Fruit fly (Drosophila melanogaster) whole organism, embryonic: ENCODE data around the gene CG45676.
A peak's percentile ranks its signal among the peaks of the same experiment; 100 is the strongest.

ENCODE experiments used
- Atf6 ChIP-seq: fragments of 200-800 bp; sonication (Bioruptor generic); IDR thresholded peaks from 2 replicates; pipeline ENCODE4 v1.3.6; 2022; ENCODE audit warnings: missing biosample characterization, missing genetic modification characterization
- Bgb ChIP-seq: fragments of 200-800 bp; sonication (Bioruptor generic); IDR thresholded peaks from 2 replicates; pipeline ENCODE4 v1.3.6; 2022; ENCODE audit warnings: missing biosample characterization, missing genetic modification characterization; ENCODE audit not compliant: partially characterized antibody
- BtbVII ChIP-seq: fragments of 200-800 bp; sonication (Bioruptor generic); optimal IDR thresholded peaks from 3 replicates; lab custom pipeline; 2017; ENCODE audit warnings: missing biosample characterization, mild to moderate bottlenecking, missing genetic modification characterization
- CG10366 ChIP-seq: fragments of 200-800 bp; sonication (Bioruptor generic); IDR thresholded peaks from 2 replicates; pipeline ENCODE4 v1.3.6; 2022; ENCODE audit warnings: missing biosample characterization, missing genetic modification characterization
- CG10959 ChIP-seq: fragments of 200-800 bp; sonication (Bioruptor generic); IDR thresholded peaks from 2 replicates; pipeline ENCODE4 v1.3.6; 2022; ENCODE audit warnings: missing biosample characterization, missing genetic modification characterization
- CG11504 ChIP-seq: fragments of 200-800 bp; sonication (Bioruptor generic); optimal IDR thresholded peaks from 3 replicates; lab custom pipeline; 2019; ENCODE audit warnings: missing biosample characterization, mild to moderate bottlenecking, missing genetic modification characterization, moderate library complexity
- CG14667 ChIP-seq: fragments of 200-800 bp; sonication (Bioruptor generic); IDR thresholded peaks from 2 replicates; pipeline ENCODE4 v1.3.6; 2022; ENCODE audit warnings: missing biosample characterization, missing genetic modification characterization
- CG17186 ChIP-seq: fragments of 200-800 bp; sonication (Bioruptor generic); optimal IDR thresholded peaks from 3 replicates; lab custom pipeline; 2017; ENCODE audit warnings: missing biosample characterization, missing genetic modification reagents, missing genetic modification characterization
- CG17328 ChIP-seq: fragments of 200-800 bp; sonication (Bioruptor generic); IDR thresholded peaks from 2 replicates; pipeline ENCODE4 v1.3.6; 2022; ENCODE audit warnings: missing biosample characterization, missing genetic modification characterization
- CG17359 ChIP-seq: fragments of 200-800 bp; sonication (Bioruptor generic); optimal IDR thresholded peaks from 3 replicates; lab custom pipeline; 2018; ENCODE audit warnings: missing biosample characterization, mild to moderate bottlenecking, missing genetic modification characterization, moderate library complexity
- CG18011 ChIP-seq: fragments of 200-800 bp; sonication (Bioruptor generic); optimal IDR thresholded peaks from 2 replicates; lab custom pipeline; 2017; ENCODE audit warnings: missing biosample characterization, missing genetic modification characterization, mild to moderate bottlenecking, moderate library complexity, missing genotype
- CG2875 ChIP-seq: fragments of 200-800 bp; sonication (Bioruptor generic); optimal IDR thresholded peaks from 2 replicates; lab custom pipeline; 2017; ENCODE audit warnings: missing biosample characterization, mild to moderate bottlenecking, missing genetic modification characterization, missing genetic modification reagents
- CG31365 ChIP-seq: fragments of 200-800 bp; sonication (Bioruptor generic); optimal IDR thresholded peaks from 2 replicates; lab custom pipeline; 2018; ENCODE audit warnings: missing biosample characterization, mild to moderate bottlenecking, missing genetic modification characterization
- CG31388 ChIP-seq: fragments of 200-800 bp; sonication (Bioruptor generic); optimal IDR thresholded peaks from 2 replicates; lab custom pipeline; 2016; ENCODE audit warnings: missing biosample characterization, missing genetic modification characterization
- CG32767 ChIP-seq: fragments of 200-800 bp; sonication (Bioruptor generic); IDR thresholded peaks from 2 replicates; pipeline ENCODE4 v1.3.6; 2022; ENCODE audit warnings: missing biosample characterization, missing genetic modification characterization
- CG5245 ChIP-seq: fragments of 200-800 bp; sonication (Bioruptor generic); optimal IDR thresholded peaks from 3 replicates; lab custom pipeline; 2016; ENCODE audit warnings: missing biosample characterization, missing genetic modification characterization
- CG7839 ChIP-seq: fragments of 200-800 bp; sonication (Bioruptor generic); optimal IDR thresholded peaks from 3 replicates; lab custom pipeline; 2018; ENCODE audit warnings: missing biosample characterization, mild to moderate bottlenecking, missing genetic modification characterization, moderate library complexity
- CG9437 ChIP-seq: fragments of 200-800 bp; sonication (Bioruptor generic); optimal IDR thresholded peaks from 2 replicates; lab custom pipeline; 2018; ENCODE audit warnings: missing biosample characterization, mild to moderate bottlenecking, missing genetic modification characterization
- CG9876 ChIP-seq: fragments of 200-800 bp; sonication (Bioruptor generic); optimal IDR thresholded peaks from 2 replicates; lab custom pipeline; 2016; ENCODE audit warnings: missing biosample characterization, missing genetic modification characterization
- CoRest ChIP-seq: fragments of 200-800 bp; sonication (Bioruptor generic); optimal IDR thresholded peaks from 3 replicates; lab custom pipeline; 2018; ENCODE audit warnings: missing biosample characterization, mild to moderate bottlenecking, missing genetic modification characterization, moderate library complexity
- CrebB ChIP-seq: fragments of 200-800 bp; sonication (Bioruptor generic); optimal IDR thresholded peaks from 3 replicates; lab custom pipeline; 2018; ENCODE audit warnings: missing biosample characterization, mild to moderate bottlenecking, missing genetic modification characterization
- Dip3 ChIP-seq: fragments of 200-800 bp; sonication (Bioruptor generic); optimal IDR thresholded peaks from 3 replicates; lab custom pipeline; 2016; ENCODE audit warnings: missing biosample characterization, missing genetic modification characterization
- Ets97D ChIP-seq: fragments of 200-800 bp; sonication (Bioruptor generic); optimal IDR thresholded peaks from 3 replicates; lab custom pipeline; 2016; ENCODE audit warnings: missing biosample characterization, missing genetic modification characterization
- Hmx ChIP-seq: fragments of 200-800 bp; sonication (Bioruptor generic); optimal IDR thresholded peaks from 2 replicates; lab custom pipeline; 2016; ENCODE audit warnings: missing biosample characterization, missing genetic modification characterization
- Med ChIP-seq: fragments of 200-800 bp; sonication (Bioruptor generic); peaks from one replicate; lab custom pipeline; 2016; ENCODE audit warnings: missing biosample characterization, missing genetic modification characterization, mild to moderate bottlenecking, inconsistent platforms, moderate library complexity
- Nf-YA ChIP-seq: fragments of 200-800 bp; sonication (Bioruptor generic); IDR thresholded peaks from 2 replicates; pipeline ENCODE4 v1.3.6; 2022; ENCODE audit warnings: missing biosample characterization, missing genetic modification characterization
- Nf-YB ChIP-seq: fragments of 200-800 bp; sonication (Bioruptor generic); optimal IDR thresholded peaks from 3 replicates; lab custom pipeline; 2019; ENCODE audit warnings: missing biosample characterization, mild to moderate bottlenecking, missing genetic modification characterization, moderate library complexity
- Nf-YC ChIP-seq: fragments of 200-800 bp; optimal IDR thresholded peaks from 3 replicates; lab custom pipeline; 2019; ENCODE audit warnings: missing biosample characterization, mild to moderate bottlenecking, missing genetic modification characterization, moderate library complexity
- NfI ChIP-seq: fragments of 200-800 bp; sonication (Bioruptor generic); optimal IDR thresholded peaks from 3 replicates; lab custom pipeline; 2018; ENCODE audit warnings: missing biosample characterization, mild to moderate bottlenecking, missing genetic modification characterization, moderate library complexity
- PHDP ChIP-seq: fragments of 200-800 bp; sonication (Bioruptor generic); optimal IDR thresholded peaks from 3 replicates; lab custom pipeline; 2018; ENCODE audit warnings: missing biosample characterization, mild to moderate bottlenecking, missing genetic modification characterization, moderate library complexity
- Poxn ChIP-seq: fragments of 200-800 bp; sonication (Bioruptor generic); IDR thresholded peaks from 2 replicates; pipeline ENCODE4 v1.3.6; 2022; ENCODE audit warnings: missing biosample characterization, missing genetic modification characterization
- Rfx ChIP-seq: fragments of 200-800 bp; sonication (Bioruptor generic); IDR thresholded peaks from 2 replicates; pipeline ENCODE4 v1.3.6; 2022; ENCODE audit warnings: missing biosample characterization, missing genetic modification characterization
- Trl ChIP-seq, 3 experiments: fragments of >200 bp in 2 of 3; fragments of 200-800 bp in 1 of 3; sonication (Bioruptor generic) in 1 of 3; optimal IDR thresholded peaks; 2 replicates in 1 of 3; 3 replicates in 2 of 3; lab custom pipeline; 2016 to 2017; ENCODE audit warnings: missing biosample characterization in 1 of 3, missing genetic modification characterization in 1 of 3
- Xbp1 ChIP-seq: fragments of 200-800 bp; sonication (Bioruptor generic); optimal IDR thresholded peaks from 3 replicates; lab custom pipeline; 2016; ENCODE audit warnings: missing biosample characterization, mild to moderate bottlenecking, missing genetic modification characterization
- aop ChIP-seq: fragments of 200-800 bp; sonication (Bioruptor generic); IDR thresholded peaks from 2 replicates; pipeline ENCODE4 v1.3.6; 2022; ENCODE audit warnings: missing biosample characterization, missing genetic modification characterization
- ash1 ChIP-seq: fragments of 200-800 bp; sonication (Bioruptor generic); optimal IDR thresholded peaks from 2 replicates; lab custom pipeline; 2018; ENCODE audit warnings: missing biosample characterization, mild to moderate bottlenecking, missing genetic modification characterization
- cad ChIP-seq: fragments of >200 bp; optimal IDR thresholded peaks from 2 replicates; lab custom pipeline; 2017; ENCODE audit warnings: missing biosample characterization, missing genetic modification characterization
- chn ChIP-seq: fragments of 200-800 bp; sonication (Bioruptor generic); optimal IDR thresholded peaks from 2 replicates; lab custom pipeline; 2016; ENCODE audit warnings: missing biosample characterization, missing genetic modification characterization
- ftz-f1 ChIP-seq: fragments of 200-800 bp; sonication (Bioruptor generic); optimal IDR thresholded peaks from 2 replicates; lab custom pipeline; 2016; ENCODE audit warnings: missing biosample characterization, missing genetic modification characterization
- grn ChIP-seq: fragments of 200-800 bp; sonication (Bioruptor generic); optimal IDR thresholded peaks from 3 replicates; lab custom pipeline; 2017; ENCODE audit warnings: missing biosample characterization, missing genetic modification characterization
- h ChIP-seq: fragments of >200 bp; optimal IDR thresholded peaks from 2 replicates; lab custom pipeline; 2017
- pros ChIP-seq: fragments of 200-800 bp; sonication (Bioruptor generic); optimal IDR thresholded peaks from 3 replicates; lab custom pipeline; 2019; ENCODE audit warnings: missing biosample characterization, mild to moderate bottlenecking, missing genetic modification characterization, moderate library complexity
- pzg ChIP-seq: fragments of 200-800 bp; sonication (Bioruptor generic); optimal IDR thresholded peaks from 3 replicates; lab custom pipeline; 2018; ENCODE audit warnings: missing biosample characterization, mild to moderate bottlenecking, missing genetic modification characterization, moderate library complexity
- shn ChIP-seq: fragments of 200-800 bp; sonication (Bioruptor generic); optimal IDR thresholded peaks from 3 replicates; lab custom pipeline; 2016; ENCODE audit warnings: missing biosample characterization, missing genetic modification characterization
- slou ChIP-seq: fragments of 200-800 bp; sonication (Bioruptor generic); optimal IDR thresholded peaks from 3 replicates; lab custom pipeline; 2016; ENCODE audit warnings: missing biosample characterization, missing genetic modification characterization
- ttk ChIP-seq: fragments of 200-800 bp; sonication (Bioruptor generic); IDR thresholded peaks from 2 replicates; pipeline ENCODE4 v2.1.2; 2022; ENCODE audit warnings: missing biosample characterization, missing genetic modification characterization
- twi ChIP-seq: fragments of 200-800 bp; optimal IDR thresholded peaks from 2 replicates; lab custom pipeline; 2019; ENCODE audit warnings: missing biosample characterization, mild to moderate bottlenecking, missing genetic modification characterization, moderate library complexity
- vvl ChIP-seq: fragments of 200-800 bp; sonication (Bioruptor generic); IDR thresholded peaks from 2 replicates; pipeline ENCODE4 v1.3.6; 2022; ENCODE audit warnings: missing biosample characterization, missing genetic modification characterization
- wdn ChIP-seq: fragments of 200-800 bp; sonication (Bioruptor generic); IDR thresholded peaks from 2 replicates; pipeline ENCODE4 v1.3.6; 2022; ENCODE audit warnings: missing biosample characterization, missing genetic modification characterization

Gene CG45676

DNA sequence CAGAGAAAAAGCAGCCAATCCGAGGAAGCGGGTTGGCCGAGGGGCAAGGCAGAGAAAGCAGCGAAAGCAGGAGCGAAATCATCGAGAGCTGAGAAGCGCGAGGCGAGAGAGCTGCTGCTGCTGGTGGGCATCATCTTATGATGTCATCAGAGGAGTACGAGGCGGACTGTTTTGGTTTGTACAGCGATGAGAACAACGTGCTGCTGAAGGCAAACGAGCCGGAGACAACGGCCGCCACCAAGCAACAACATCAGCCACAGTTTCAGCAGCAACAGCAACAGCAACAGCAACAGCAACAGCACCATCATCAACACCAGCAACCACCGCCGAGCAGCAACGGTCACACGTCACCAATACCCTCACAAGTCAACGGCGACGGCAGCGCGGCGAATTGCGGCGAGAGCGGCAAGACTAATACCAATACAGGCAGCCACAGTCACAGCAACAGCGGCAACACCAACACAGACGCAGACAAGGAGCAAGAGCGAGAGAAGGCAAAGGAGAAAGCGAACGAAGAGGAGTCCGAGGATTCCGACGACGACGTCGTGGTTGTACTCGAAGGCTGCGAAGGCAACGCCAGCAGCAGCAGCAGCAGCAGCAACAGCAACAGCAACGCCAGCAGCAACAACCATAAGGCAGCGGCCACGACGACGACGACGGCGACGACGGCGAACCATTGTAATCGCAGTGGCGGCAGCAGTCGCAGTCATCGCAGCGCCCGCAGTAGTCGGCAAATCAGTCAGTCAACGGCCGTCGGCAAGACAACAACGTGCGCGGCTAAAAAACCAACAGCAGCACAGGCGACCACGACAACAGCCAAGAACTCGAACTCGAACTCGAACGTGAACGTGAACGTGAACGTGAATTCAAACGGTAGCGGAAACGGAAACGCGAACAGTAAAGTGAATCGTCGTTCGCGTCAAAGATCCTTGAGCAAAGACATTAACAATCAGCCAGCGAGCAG is 46.4 kb upstream of the CG45676 start (continued):
- TF ChIP-seq CoRest (tag; lab: Kevin White, UChicago): peak; percentile 6
- no peak for TF ChIP-seq CG10366 (GFP tag; lab: Robert Waterston, UW)
- TF ChIP-seq CG10959 (GFP tag; lab: Robert Waterston, UW): no peak
- peak; percentile 12 for TF ChIP-seq CG5245 (GFP tag; lab: Kevin White, UChicago)
- no peak for TF ChIP-seq CG32767
- TF ChIP-seq CG18011 (GFP tag; lab: Kevin White, UChicago): no peak
- peak; percentile 52; the same call in 1 of the 2 replicates for TF ChIP-seq vvl (GFP tag; lab: Robert Waterston, UW)
- peak; percentile 29 for TF ChIP-seq CrebB (tag; lab: Kevin White, UChicago)
- TF ChIP-seq wdn: no peak
- no peak for TF ChIP-seq CG9876 (GFP tag; lab: Kevin White, UChicago)
- no peak for TF ChIP-seq chn
- no peak for TF ChIP-seq NfI
- TF ChIP-seq Nf-YB (GFP tag; lab: Kevin White, UChicago): peak; percentile 96
- no peak for TF ChIP-seq twi (tag; lab: Kevin White, UChicago)
- TF ChIP-seq CG31365: no peak
- no peak for TF ChIP-seq Rfx
- TF ChIP-seq ash1 (GFP tag; lab: Kevin White, UChicago): no peak
- no peak for TF ChIP-seq CG17186
- peak; percentile 100 for TF ChIP-seq pros
- TF ChIP-seq CG17359 (tag; lab: Kevin White, UChicago): no peak
- TF ChIP-seq CG2875 (GFP tag; lab: Kevin White, UChicago): no peak
- no peak for TF ChIP-seq grn (GFP tag; lab: Kevin White, UChicago)
- no peak for TF ChIP-seq CG14667
- no peak for TF ChIP-seq ttk
- peak; percentile 51 for TF ChIP-seq CG17328 (GFP tag; lab: Robert Waterston, UW)
- peak; percentile 53 to 74 for TF ChIP-seq Trl (optimal IDR thresholded peaks at IDR 0.05; lab: Kevin White, UChicago)
- peak; percentile 13 for TF ChIP-seq Trl (GFP tag; optimal IDR thresholded peaks at IDR 0.05; lab: Kevin White, UChicago)
- TF ChIP-seq Atf6 (GFP tag; lab: Robert Waterston, UW): no peak
- TF ChIP-seq Poxn (GFP tag; lab: Robert Waterston, UW): no peak
- no peak for TF ChIP-seq slou (GFP tag; lab: Kevin White, UChicago)
- TF ChIP-seq pzg (GFP tag; lab: Kevin White, UChicago): no peak
- TF ChIP-seq shn: no peak
- TF ChIP-seq Dip3 (GFP tag; lab: Kevin White, UChicago): no peak
- no peak for TF ChIP-seq PHDP
- no peak for TF ChIP-seq CG31388 (GFP tag; lab: Kevin White, UChicago)
- no peak for TF ChIP-seq aop
- TF ChIP-seq Nf-YC (tag; lab: Kevin White, UChicago): peak; percentile 93
- no peak for TF ChIP-seq BtbVII (GFP tag; lab: Kevin White, UChicago)
- peak; percentile 37 for TF ChIP-seq Ets97D (GFP tag; lab: Kevin White, UChicago)
- TF ChIP-seq h: no peak
- no peak for TF ChIP-seq CG9437 (GFP tag; lab: Kevin White, UChicago)
- TF ChIP-seq CG7839 (tag; lab: Kevin White, UChicago): no peak
- TF ChIP-seq Hmx (GFP tag; lab: Kevin White, UChicago): no peak
- peak; percentile 89 for TF ChIP-seq Med (GFP tag; lab: Kevin White, UChicago)
- peak; percentile 88 for TF ChIP-seq CG11504 (tag; lab: Kevin White, UChicago)
- TF ChIP-seq Nf-YA (GFP tag; lab: Robert Waterston, UW): no peak
- TF ChIP-seq Bgb: peak; percentile 36; the same call in 1 of the 2 replicates
- TF ChIP-seq Xbp1 (GFP tag; lab: Kevin White, UChicago): no peak
- no peak for TF ChIP-seq ftz-f1 (GFP tag; lab: Kevin White, UChicago)
- TF ChIP-seq cad (GFP tag; lab: Kevin White, UChicago): no peak
